Fruit fly (Drosophila melanogaster) whole organism, pupa: Measurements from ENCODE around the gene CG7706.

Experiments used
- CG12605 ChIP-seq: fragments of 200-800 bp; sonication (Bioruptor generic); IDR thresholded peaks from 2 replicates; pipeline ENCODE4 v1.3.6; 2022; ENCODE audit warnings: missing biosample characterization, missing genetic modification characterization
- D1 ChIP-seq: fragments of 200-800 bp; sonication (Bioruptor generic); optimal IDR thresholded peaks from 2 replicates; lab custom pipeline; 2018; ENCODE audit warnings: missing biosample characterization, mild to moderate bottlenecking, missing genetic modification characterization, moderate library complexity
- Pif1A ChIP-seq: fragments of 200-800 bp; sonication (Bioruptor generic); optimal IDR thresholded peaks from 3 replicates; lab custom pipeline; 2016; ENCODE audit warnings: missing biosample characterization, missing genetic modification characterization
- fd96Ca ChIP-seq: fragments of 200-800 bp; sonication (Bioruptor generic); IDR thresholded peaks from 3 replicates; pipeline ENCODE4 v1.3.6; 2022; ENCODE audit warnings: missing biosample characterization, missing genetic modification characterization
- gl ChIP-seq: fragments of 200-800 bp; sonication (Bioruptor generic); optimal IDR thresholded peaks from 2 replicates; lab custom pipeline; 2018; ENCODE audit warnings: missing biosample characterization, mild to moderate bottlenecking, missing genetic modification characterization

DNA sequence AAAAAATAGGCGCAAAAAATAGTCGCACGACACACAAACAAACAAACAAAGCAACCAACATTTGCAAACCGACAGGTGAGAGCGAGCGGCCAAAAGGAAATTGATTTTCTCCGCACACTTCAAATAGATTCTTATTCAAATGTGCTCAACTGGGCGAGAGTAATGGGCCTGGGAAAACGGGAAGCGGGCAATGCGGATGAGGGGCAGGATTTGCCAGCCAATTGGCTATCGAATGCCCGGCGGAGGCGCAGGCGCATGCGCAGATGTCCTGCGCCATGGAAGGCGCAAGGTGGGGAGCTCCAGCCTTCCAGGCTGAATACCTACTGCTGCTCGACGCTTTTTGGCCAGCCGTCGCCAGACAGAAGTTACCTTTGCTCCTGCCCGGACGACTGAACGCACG, 27.5 kb downstream of the CG7706 start, which contains the start of the genes ChAT and VAChT:
- TF ChIP-seq gl (tag; lab: Kevin White, UChicago) (no peak), D1 (tag; lab: Kevin White, UChicago) (no peak), CG12605 (no peak), Pif1A (GFP tag; lab: Kevin White, UChicago) (no peak), fd96Ca (GFP tag; lab: Robert Waterston, UW) (no peak)
